Worm (Caenorhabditis elegans) whole organism, L3 larva: ENCODE data around the gene K08D10.11.
"Not testable (repeated sequence)": the region's sequence is repeated elsewhere in the genome, so short reads cannot be mapped to it uniquely, and the experiment has no call there.

Experiments used
- R02D3.7 ChIP-seq: fragments of 150-350 bp; optimal IDR thresholded peaks from 2 replicates; lab custom pipeline; 2014; ENCODE audit warnings: missing biosample characterization, missing genetic modification characterization
- aly-2 ChIP-seq: fragments of 150-350 bp; optimal IDR thresholded peaks from 2 replicates; lab custom pipeline; 2014; ENCODE audit warnings: missing biosample characterization, missing genetic modification characterization
- ama-1 ChIP-seq: fragments of 150-350 bp; optimal IDR thresholded peaks from 2 replicates; lab custom pipeline; 2018
- ceh-16 ChIP-seq: sonication (generic microtip); optimal IDR thresholded peaks from 2 replicates; lab custom pipeline; 2017; ENCODE audit warnings: missing biosample characterization, missing genetic modification characterization
- ceh-28 ChIP-seq: fragments of 150-350 bp; optimal IDR thresholded peaks from 2 replicates; lab custom pipeline; 2014; ENCODE audit warnings: missing biosample characterization, missing genetic modification reagents, missing genetic modification characterization
- ceh-9 ChIP-seq: sonication (generic microtip); optimal IDR thresholded peaks from 2 replicates; lab custom pipeline; 2018; ENCODE audit warnings: missing biosample characterization, missing genetic modification characterization
- daf-12 ChIP-seq: fragments of 150-350 bp; optimal IDR thresholded peaks from 2 replicates; lab custom pipeline; 2014; ENCODE audit warnings: missing biosample characterization, missing genetic modification reagents, missing genetic modification characterization
- egl-27 ChIP-seq: sonication (generic microtip); optimal IDR thresholded peaks from 4 replicates; lab custom pipeline; 2017; ENCODE audit warnings: missing biosample characterization, missing genetic modification reagents, missing genetic modification characterization
- egl-5 ChIP-seq: fragments of 150-350 bp; optimal IDR thresholded peaks from 2 replicates; lab custom pipeline; 2017; ENCODE audit warnings: missing biosample characterization, missing genetic modification reagents, missing genetic modification characterization, inconsistent platforms
- elt-1 ChIP-seq: fragments of 150-350 bp; optimal IDR thresholded peaks from 2 replicates; lab custom pipeline; 2014; ENCODE audit warnings: missing biosample characterization, missing genetic modification characterization
- elt-2 ChIP-seq: sonication (generic microtip); optimal IDR thresholded peaks from 2 replicates; lab custom pipeline; 2016; ENCODE audit warnings: missing genetic modification reagents, mild to moderate bottlenecking, missing genetic modification characterization, missing compliant biosample characterization
- elt-3 ChIP-seq, 3 experiments: fragments of 150-350 bp in 1 of 3; sonication (generic microtip) in 2 of 3; optimal IDR thresholded peaks; 2 replicates in 2 of 3; 4 replicates in 1 of 3; lab custom pipeline; 2014 to 2017; ENCODE audit warnings: missing biosample characterization in 3 of 3, missing genetic modification characterization in 3 of 3
- eor-1 ChIP-seq, 2 experiments: fragments of 150-350 bp; optimal IDR thresholded peaks; 2 replicates each; lab custom pipeline; 2014 to 2018; ENCODE audit warnings: missing biosample characterization in 2 of 2, missing genetic modification characterization in 2 of 2
- fkh-10 ChIP-seq: sonication (generic microtip); optimal IDR thresholded peaks from 2 replicates; lab custom pipeline; 2017; ENCODE audit warnings: missing biosample characterization, missing genetic modification reagents, missing genetic modification characterization
- fos-1 ChIP-seq: fragments of 150-350 bp; optimal IDR thresholded peaks from 2 replicates; lab custom pipeline; 2014; ENCODE audit warnings: missing biosample characterization, missing genetic modification characterization
- hmg-11 ChIP-seq: sonication (generic microtip); optimal IDR thresholded peaks from 2 replicates; lab custom pipeline; 2016; ENCODE audit warnings: missing genetic modification characterization, missing compliant biosample characterization
- jun-1 ChIP-seq: fragments of 150-350 bp; optimal IDR thresholded peaks from 2 replicates; lab custom pipeline; 2014; ENCODE audit warnings: missing biosample characterization, missing genetic modification reagents, missing genetic modification characterization
- lsy-12 ChIP-seq: sonication (generic microtip); optimal IDR thresholded peaks from 2 replicates; lab custom pipeline; 2016; ENCODE audit warnings: mild to moderate bottlenecking, missing genetic modification characterization, missing compliant biosample characterization
- mdl-1 ChIP-seq: fragments of 150-350 bp; optimal IDR thresholded peaks from 2 replicates; lab custom pipeline; 2014; ENCODE audit warnings: missing biosample characterization, missing genetic modification characterization
- nfya-1 ChIP-seq: sonication (generic microtip); optimal IDR thresholded peaks from 2 replicates; lab custom pipeline; 2017; ENCODE audit warnings: missing genetic modification characterization, mild to moderate bottlenecking, missing compliant biosample characterization, antibody characterized with exemption, moderate library complexity; ENCODE audit not compliant: insufficient read depth
- nhr-12 ChIP-seq: fragments of 150-350 bp; optimal IDR thresholded peaks from 2 replicates; lab custom pipeline; 2014; ENCODE audit warnings: missing biosample characterization, missing genetic modification characterization
- nhr-23 ChIP-seq: fragments of 150-350 bp; optimal IDR thresholded peaks from 2 replicates; lab custom pipeline; 2014; ENCODE audit warnings: missing biosample characterization, missing genetic modification reagents, missing genetic modification characterization
- nhr-25 ChIP-seq: sonication (generic microtip); optimal IDR thresholded peaks from 2 replicates; lab custom pipeline; 2017; ENCODE audit warnings: missing biosample characterization, missing genetic modification characterization
- nhr-28 ChIP-seq: fragments of 150-350 bp; optimal IDR thresholded peaks from 2 replicates; lab custom pipeline; 2014; ENCODE audit warnings: missing biosample characterization, missing genetic modification characterization
- nhr-43 ChIP-seq: sonication (generic microtip); optimal IDR thresholded peaks from 2 replicates; lab custom pipeline; 2016; ENCODE audit warnings: mild to moderate bottlenecking, missing genetic modification characterization, missing compliant biosample characterization; ENCODE audit not compliant: poor library complexity, severe bottlenecking
- nhr-67 ChIP-seq: fragments of 150-350 bp; optimal IDR thresholded peaks from 2 replicates; lab custom pipeline; 2014; ENCODE audit warnings: missing biosample characterization, missing genetic modification characterization
- pha-4 ChIP-seq: fragments of 150-350 bp; optimal IDR thresholded peaks from 2 replicates; lab custom pipeline; 2014; ENCODE audit warnings: missing biosample characterization, missing genetic modification reagents, missing genetic modification characterization
- pqm-1 ChIP-seq: fragments of 150-350 bp; optimal IDR thresholded peaks from 2 replicates; lab custom pipeline; 2017; ENCODE audit warnings: missing biosample characterization, missing genetic modification characterization, inconsistent platforms
- sea-2 ChIP-seq: fragments of 150-350 bp; sonication (generic microtip); optimal IDR thresholded peaks from 4 replicates; lab custom pipeline; 2014; ENCODE audit warnings: missing biosample characterization, missing genetic modification reagents, missing genetic modification characterization
- skn-1 ChIP-seq: fragments of 150-350 bp; optimal IDR thresholded peaks from 2 replicates; lab custom pipeline; 2014; ENCODE audit warnings: missing biosample characterization, missing genetic modification characterization
- tbx-2 ChIP-seq: sonication (generic microtip); optimal IDR thresholded peaks from 2 replicates; lab custom pipeline; 2016; ENCODE audit warnings: mild to moderate bottlenecking, missing genetic modification characterization, missing compliant biosample characterization
- unc-39 ChIP-seq: sonication (generic microtip); optimal IDR thresholded peaks from 4 replicates; lab custom pipeline; 2017; ENCODE audit warnings: missing biosample characterization, missing genetic modification characterization
- unc-62 ChIP-seq: fragments of 150-350 bp; sonication (generic microtip); optimal IDR thresholded peaks from 4 replicates; lab custom pipeline; 2014; ENCODE audit warnings: missing biosample characterization, missing genetic modification reagents, missing genetic modification characterization
- ztf-11 ChIP-seq: fragments of 150-350 bp; optimal IDR thresholded peaks from 2 replicates; lab custom pipeline; 2014; ENCODE audit warnings: missing biosample characterization, missing genetic modification characterization
- ztf-4 ChIP-seq: fragments of 150-350 bp; optimal IDR thresholded peaks from 2 replicates; lab custom pipeline; 2014; ENCODE audit warnings: missing biosample characterization, missing genetic modification characterization

The K08D10.11 gene

ce11 chrIV:4186099-4186498 lies at the start of gene K08D10.11:
Gene K08D10.11 (minus strand): TSS chrIV:4186199.
- not testable (repeated sequence) for TF ChIP-seq jun-1 (tag; lab: Kevin White, UChicago); fkh-10 (GFP tag; lab: Kevin White, UChicago); elt-2 (tag; lab: Kevin White, UChicago)

ce11 chrIV:4235315-4236024 lies 49.5 kb upstream of the K08D10.11 start, which contains the start of the genes zipt-2.2 and dpy-13:
Gene zipt-2.2 (minus strand): TSS chrIV:4235365.
Gene dpy-13 (plus strand): TSS chrIV:4235614.
- TF ChIP-seq nhr-43 (tag; lab: Kevin White, UChicago) (peak; percentile 80), nfya-1 (tag; lab: Kevin White, UChicago) (peak; percentile 30), daf-12 (no peak), mdl-1 (tag; lab: Kevin White, UChicago) (no peak), nhr-23 (tag; lab: Kevin White, UChicago) (peak; percentile 2), nhr-25 (tag; lab: Kevin White, UChicago) (peak; percentile 77), elt-1 (tag; lab: Kevin White, UChicago) (no peak), ceh-28 (tag; lab: Kevin White, UChicago) (no peak), ama-1 (lab: Kevin White, UChicago) (peak; percentile 93), ceh-9 (tag; lab: Kevin White, UChicago) (no peak), unc-62 (no peak), nhr-28 (no peak), elt-3 (tag; optimal IDR thresholded peaks at IDR 0.05; lab: Kevin White, UChicago) (peak in 1 of 3 experiments; percentile 31), skn-1 (tag; lab: Kevin White, UChicago) (no peak), hmg-11 (tag; lab: Kevin White, UChicago) (no peak)
- TF ChIP-seq, all 47 proteins: peak for 6

DNA sequence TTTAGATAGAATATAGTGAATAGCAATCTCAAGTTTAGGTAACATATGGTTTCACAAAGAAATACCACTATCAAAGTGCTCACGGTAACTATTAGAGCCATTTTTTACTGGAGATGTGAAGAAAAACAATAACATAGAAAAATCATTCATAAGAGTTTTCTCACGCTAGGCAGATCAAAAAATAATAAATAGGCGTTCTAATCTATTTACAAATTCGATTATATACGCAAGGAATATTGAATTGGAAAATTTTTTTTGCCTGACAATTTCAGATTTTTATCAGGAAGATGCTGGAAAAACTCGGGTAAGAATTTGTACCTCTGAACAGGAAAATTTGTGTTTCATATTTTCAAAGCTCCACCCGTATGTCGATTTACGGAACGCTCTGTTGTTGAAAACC lies 41.9 kb upstream of the K08D10.11 start, which contains the start of gene srbc-70:
TSS of gene srbc-70 (minus strand) at position 101 of the 400 bp plus-strand sequence.
- TF ChIP-seq ztf-4 (tag; lab: Kevin White, UChicago) (no peak), sea-2 (no peak)

DNA sequence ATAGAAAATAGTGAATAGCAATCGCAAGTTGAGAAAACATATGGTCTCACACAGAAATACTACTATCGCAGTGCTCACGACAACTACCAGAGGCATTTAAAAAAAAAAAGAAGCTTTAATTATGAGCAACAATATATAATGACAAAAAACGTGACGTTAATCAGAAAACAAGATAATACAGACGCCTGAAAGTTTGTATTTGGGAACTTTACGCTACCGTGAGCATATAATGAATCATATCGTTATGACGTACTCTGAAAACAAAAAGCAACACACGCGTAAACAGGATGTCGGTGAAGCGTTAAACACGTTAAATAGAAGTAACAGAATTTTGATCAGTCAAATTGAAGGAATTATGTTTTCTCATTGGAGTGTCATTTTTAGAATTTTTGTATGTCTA lies 39.9 kb upstream of the K08D10.11 start, which contains the start of gene srbc-71:
TSS of gene srbc-71 (minus strand) at position 101 of the 400 bp plus-strand sequence.
- TF ChIP-seq jun-1 (tag; lab: Kevin White, UChicago) (no peak), nhr-25 (tag; lab: Kevin White, UChicago) (no peak), R02D3.7 (tag; lab: Kevin White, UChicago) (no peak), unc-62 (no peak), tbx-2 (tag; lab: Kevin White, UChicago) (no peak), fos-1 (tag; lab: Kevin White, UChicago) (no peak), pqm-1 (no peak), unc-39 (tag; lab: Kevin White, UChicago) (no peak), nhr-23 (tag; lab: Kevin White, UChicago) (no peak), nfya-1 (tag; lab: Kevin White, UChicago) (no peak), egl-5 (tag; lab: Kevin White, UChicago) (no peak), eor-1 (tag; optimal IDR thresholded peaks at IDR 0.05; lab: Kevin White, UChicago) (no peak)
- TF ChIP-seq, all 47 proteins: peak for 0

- TF ChIP-seq fkh-10 (GFP tag; lab: Kevin White, UChicago) = no peak
- no peak for TF ChIP-seq pqm-1
- TF ChIP-seq R02D3.7 (tag; lab: Kevin White, UChicago) = no peak
- TF ChIP-seq skn-1 (tag; lab: Kevin White, UChicago) = no peak
- TF ChIP-seq ztf-11 (tag; lab: Kevin White, UChicago) = no peak
- TF ChIP-seq aly-2 (tag; lab: Kevin White, UChicago) = no peak
- no peak for TF ChIP-seq nhr-12 (tag; lab: Kevin White, UChicago)
- no peak for TF ChIP-seq egl-5 (tag; lab: Kevin White, UChicago)
- no peak for TF ChIP-seq lsy-12
- TF ChIP-seq jun-1 (tag; lab: Kevin White, UChicago) = no peak
- TF ChIP-seq nhr-28 = no peak
- no peak for TF ChIP-seq egl-27 (tag; lab: Kevin White, UChicago)
- no peak for TF ChIP-seq sea-2
- no peak for TF ChIP-seq ceh-16 (tag; lab: Kevin White, UChicago)
- no peak for TF ChIP-seq nhr-67 (tag; lab: Kevin White, UChicago)
- no peak for TF ChIP-seq pha-4
- no peak for TF ChIP-seq tbx-2 (tag; lab: Kevin White, UChicago)
Observed at ce11 chrIV:4219983-4220382, 34.0 kb upstream of the K08D10.11 start, which contains the start of gene F30B5.11. Gene F30B5.11 (minus strand): TSS chrIV:4220083.
